Worm (Caenorhabditis elegans) whole organism, young adult: ENCODE data around the gene srd-32.

Experiments
- B0019.2 ChIP-seq: fragments of 200-800 bp; sonication (Bioruptor generic); conservative IDR thresholded peaks from 2 replicates; pipeline ENCODE4 v1.3.6; 2022; ENCODE audit warnings: missing genetic modification reagents, missing genetic modification characterization, missing compliant biosample characterization
- C06A6.2 ChIP-seq: fragments of 200-800 bp; sonication (Bioruptor generic); conservative IDR thresholded peaks from 2 replicates; pipeline ENCODE4 v1.3.6; 2022; ENCODE audit warnings: missing genetic modification characterization, missing compliant biosample characterization
- F10E7.11 ChIP-seq: sonication (generic microtip); optimal IDR thresholded peaks from 2 replicates; lab custom pipeline; 2017; ENCODE audit warnings: mild to moderate bottlenecking, missing genetic modification characterization, moderate library complexity, missing compliant biosample characterization
- F22D6.2 ChIP-seq: sonication (generic microtip); optimal IDR thresholded peaks from 2 replicates; lab custom pipeline; 2016; ENCODE audit warnings: mild to moderate bottlenecking, missing genetic modification characterization, missing compliant biosample characterization
- F37B4.10 ChIP-seq: fragments of 200-800 bp; sonication (Bioruptor generic); IDR thresholded peaks from 2 replicates; pipeline ENCODE4 v1.3.6; 2022; ENCODE audit warnings: missing genetic modification characterization, missing compliant biosample characterization
- F39B2.1 ChIP-seq: fragments of 200-800 bp; sonication (Bioruptor generic); IDR thresholded peaks from 2 replicates; pipeline ENCODE4 v1.3.6; 2022; ENCODE audit warnings: missing genetic modification reagents, missing genetic modification characterization, missing compliant biosample characterization
- F55B11.4 ChIP-seq: sonication (generic microtip); optimal IDR thresholded peaks from 2 replicates; lab custom pipeline; 2016; ENCODE audit warnings: missing compliant biosample characterization, missing genetic modification characterization, borderline replicate concordance; ENCODE audit not compliant: insufficient read depth
- K11D2.4 ChIP-seq: fragments of 200-800 bp; sonication (Bioruptor generic); IDR thresholded peaks from 2 replicates; pipeline ENCODE4 v1.3.6; 2022; ENCODE audit warnings: missing genetic modification reagents, missing genetic modification characterization, missing compliant biosample characterization
- T07F8.4 ChIP-seq: sonication (generic microtip); optimal IDR thresholded peaks from 2 replicates; lab custom pipeline; 2016; ENCODE audit warnings: mild to moderate bottlenecking, missing genetic modification characterization, moderate library complexity, missing compliant biosample characterization
- T26A5.8 ChIP-seq: sonication (generic microtip); optimal IDR thresholded peaks from 2 replicates; lab custom pipeline; 2016; ENCODE audit warnings: missing genetic modification characterization, missing compliant biosample characterization
- Y67H2A.10 ChIP-seq: fragments of 200-800 bp; sonication (Bioruptor generic); conservative IDR thresholded peaks from 2 replicates; pipeline ENCODE4 v1.3.6; 2022; ENCODE audit warnings: missing genetic modification reagents, missing genetic modification characterization, missing compliant biosample characterization
- aptf-2 ChIP-seq: fragments of 200-800 bp; sonication (Bioruptor generic); conservative IDR thresholded peaks from 2 replicates; pipeline ENCODE4 v1.3.6; 2022; ENCODE audit warnings: missing genetic modification reagents, missing genetic modification characterization, missing compliant biosample characterization
- atf-7 ChIP-seq: sonication (generic microtip); optimal IDR thresholded peaks from 2 replicates; lab custom pipeline; 2017; ENCODE audit warnings: mild to moderate bottlenecking, missing genetic modification characterization, missing compliant biosample characterization
- athp-1 ChIP-seq: sonication (generic microtip); optimal IDR thresholded peaks from 2 replicates; lab custom pipeline; 2017; ENCODE audit warnings: mild to moderate bottlenecking, missing genetic modification characterization, missing compliant biosample characterization
- attf-6 ChIP-seq: fragments of 200-800 bp; sonication (Bioruptor generic); IDR thresholded peaks from 2 replicates; pipeline ENCODE4 v1.3.6; 2022; ENCODE audit warnings: missing genetic modification reagents, missing genetic modification characterization, missing compliant biosample characterization
- bed-2 ChIP-seq: fragments of 200-800 bp; sonication (Bioruptor generic); IDR thresholded peaks from 2 replicates; pipeline ENCODE4 v1.3.6; 2022; ENCODE audit warnings: missing genetic modification reagents, missing genetic modification characterization, missing compliant biosample characterization
- ceh-58 ChIP-seq: fragments of 200-800 bp; sonication (Bioruptor generic); IDR thresholded peaks from 2 replicates; pipeline ENCODE4 v1.3.6; 2022; ENCODE audit warnings: missing genetic modification characterization, missing compliant biosample characterization
- ceh-79 ChIP-seq: sonication (generic microtip); optimal IDR thresholded peaks from 2 replicates; lab custom pipeline; 2017; ENCODE audit warnings: mild to moderate bottlenecking, missing genetic modification characterization, missing compliant biosample characterization
- ceh-91 ChIP-seq: fragments of 200-800 bp; sonication (Bioruptor generic); IDR thresholded peaks from 2 replicates; pipeline ENCODE4 v1.3.6; 2022; ENCODE audit warnings: missing genetic modification reagents, missing genetic modification characterization, missing compliant biosample characterization
- chd-7 ChIP-seq: sonication (generic microtip); optimal IDR thresholded peaks from 2 replicates; lab custom pipeline; 2016; ENCODE audit warnings: mild to moderate bottlenecking, missing genetic modification characterization, moderate library complexity, missing compliant biosample characterization
- dpff-1 ChIP-seq: sonication (generic microtip); optimal IDR thresholded peaks from 2 replicates; lab custom pipeline; 2017; ENCODE audit warnings: mild to moderate bottlenecking, missing genetic modification characterization, missing compliant biosample characterization
- dpl-1 ChIP-seq: fragments of 150-350 bp; optimal IDR thresholded peaks from 2 replicates; lab custom pipeline; 2014; ENCODE audit warnings: missing biosample characterization, missing genetic modification reagents, missing genetic modification characterization
- egl-44 ChIP-seq: fragments of 200-800 bp; sonication (Bioruptor generic); IDR thresholded peaks from 2 replicates; pipeline ENCODE4 v1.3.6; 2022; ENCODE audit warnings: missing genetic modification reagents, missing genetic modification characterization, missing compliant biosample characterization
- egrh-3 ChIP-seq: fragments of 200-800 bp; sonication (Bioruptor generic); IDR thresholded peaks from 2 replicates; pipeline ENCODE4 v1.3.6; 2022; ENCODE audit warnings: missing genetic modification reagents, missing genetic modification characterization, missing compliant biosample characterization
- ekl-4 ChIP-seq: fragments of 200-800 bp; sonication (Bioruptor generic); IDR thresholded peaks from 2 replicates; pipeline ENCODE4 v1.3.6; 2022; ENCODE audit warnings: missing genetic modification reagents, missing genetic modification characterization, missing compliant biosample characterization
- hmg-1.2 ChIP-seq: fragments of 200-800 bp; sonication (Bioruptor generic); IDR thresholded peaks from 2 replicates; pipeline ENCODE4 v1.3.6; 2022; ENCODE audit warnings: missing genetic modification reagents, missing genetic modification characterization, missing compliant biosample characterization
- hsf-1 ChIP-seq: fragments of 200-800 bp; sonication (Bioruptor generic); IDR thresholded peaks from 2 replicates; pipeline ENCODE4 v1.3.6; 2022; ENCODE audit warnings: missing genetic modification reagents, missing genetic modification characterization, missing compliant biosample characterization
- lag-1 ChIP-seq: fragments of 200-800 bp; sonication (Bioruptor generic); IDR thresholded peaks from 2 replicates; pipeline ENCODE4 v1.3.6; 2022; ENCODE audit warnings: missing genetic modification reagents, missing genetic modification characterization, missing compliant biosample characterization
- lin-35 ChIP-seq, 3 experiments: fragments of 150-350 bp in 2 of 3; sonication (generic microtip) in 1 of 3; optimal IDR thresholded peaks; 2 replicates each; lab custom pipeline; 2014 to 2018; ENCODE audit warnings: missing biosample characterization in 3 of 3, missing genetic modification characterization in 3 of 3, missing genetic modification reagents in 3 of 3
- lir-1 ChIP-seq: fragments of 200-800 bp; sonication (Bioruptor generic); conservative IDR thresholded peaks from 2 replicates; pipeline ENCODE4 v1.3.6; 2022; ENCODE audit warnings: missing genetic modification reagents, missing genetic modification characterization, missing compliant biosample characterization
- madf-3 ChIP-seq: fragments of 200-800 bp; sonication (Bioruptor generic); IDR thresholded peaks from 2 replicates; pipeline ENCODE4 v1.3.6; 2022; ENCODE audit warnings: missing genetic modification reagents, missing genetic modification characterization, missing compliant biosample characterization
- mes-4 ChIP-seq: sonication (generic microtip); optimal IDR thresholded peaks from 2 replicates; lab custom pipeline; 2016; ENCODE audit warnings: missing genotype, missing genetic modification characterization, missing compliant biosample characterization
- nfya-1 ChIP-seq: sonication (generic microtip); optimal IDR thresholded peaks from 2 replicates; lab custom pipeline; 2017; ENCODE audit warnings: antibody characterized with exemption, missing compliant biosample characterization, missing genetic modification characterization, borderline replicate concordance; ENCODE audit not compliant: insufficient read depth
- nfyb-1 ChIP-seq: fragments of 200-800 bp; sonication (Bioruptor generic); IDR thresholded peaks from 2 replicates; pipeline ENCODE4 v1.3.6; 2022; ENCODE audit warnings: missing genetic modification reagents, missing genetic modification characterization, missing compliant biosample characterization
- nhr-120 ChIP-seq: fragments of 200-800 bp; sonication (Bioruptor generic); IDR thresholded peaks from 2 replicates; pipeline ENCODE4 v1.3.6; 2022; ENCODE audit warnings: missing genetic modification characterization, missing compliant biosample characterization
- pha-4 ChIP-seq: fragments of 150-350 bp; sonication (generic microtip); optimal IDR thresholded peaks from 2 replicates; lab custom pipeline; 2014; ENCODE audit warnings: missing biosample characterization, missing genetic modification reagents, missing genetic modification characterization
- rec-8 ChIP-seq, 2 experiments: sonication (generic microtip); optimal IDR thresholded peaks; 2 replicates each; lab custom pipeline; 2016; ENCODE audit warnings: mild to moderate bottlenecking in 2 of 2, missing genetic modification characterization in 2 of 2, missing genetic modification reagents in 2 of 2, missing genotype in 2 of 2, missing biosample characterization in 1 of 2, missing compliant biosample characterization in 1 of 2, moderate library complexity in 1 of 2
- rpc-1 ChIP-seq, 2 experiments: fragments of 150-350 bp in 1 of 2; sonication (generic microtip) in 1 of 2; optimal IDR thresholded peaks; 2 replicates each; lab custom pipeline; 2014 to 2018; ENCODE audit warnings: missing biosample characterization in 1 of 2, missing genetic modification characterization in 1 of 2, missing genetic modification reagents in 1 of 2, missing genotype in 1 of 2
- sdz-38 ChIP-seq: sonication (generic microtip); optimal IDR thresholded peaks from 2 replicates; lab custom pipeline; 2016; ENCODE audit warnings: missing genotype, missing genetic modification characterization, missing compliant biosample characterization
- snpc-3.4 ChIP-seq: sonication (generic microtip); optimal IDR thresholded peaks from 2 replicates; lab custom pipeline; 2017; ENCODE audit warnings: missing genetic modification characterization, mild to moderate bottlenecking, missing compliant biosample characterization, antibody characterized with exemption, moderate library complexity, missing genotype, missing genetic modification reagents
- snpc-4 ChIP-seq, 5 experiments: fragments of 150-350 bp in 1 of 5; sonication (generic microtip) in 4 of 5; optimal IDR thresholded peaks; 2 replicates each; lab custom pipeline; 2014 to 2018; ENCODE audit warnings: missing genetic modification characterization in 5 of 5, missing biosample characterization in 3 of 5, antibody characterized with exemption in 2 of 5, mild to moderate bottlenecking in 2 of 5, missing compliant biosample characterization in 2 of 5, missing genotype in 2 of 5, moderate library complexity in 2 of 5, missing genetic modification reagents in 1 of 5
- tbx-9 ChIP-seq: sonication (generic microtip); optimal IDR thresholded peaks from 2 replicates; lab custom pipeline; 2016; ENCODE audit warnings: borderline replicate concordance, missing genetic modification characterization, inconsistent platforms, missing compliant biosample characterization
- tlf-1 ChIP-seq: fragments of 200-800 bp; sonication (Bioruptor generic); optimal IDR thresholded peaks from 2 replicates; lab custom pipeline; 2018; ENCODE audit warnings: mild to moderate bottlenecking, missing genetic modification characterization, missing compliant biosample characterization
- unc-130 ChIP-seq: sonication (generic microtip); optimal IDR thresholded peaks from 2 replicates; lab custom pipeline; 2016; ENCODE audit warnings: missing genetic modification reagents, missing genetic modification characterization, missing compliant biosample characterization
- ztf-22 ChIP-seq: fragments of 200-800 bp; sonication (Bioruptor generic); optimal IDR thresholded peaks from 2 replicates; lab custom pipeline; 2018; ENCODE audit warnings: mild to moderate bottlenecking, missing genetic modification characterization, moderate library complexity, missing compliant biosample characterization
- ztf-25 ChIP-seq: fragments of 200-800 bp; sonication (Bioruptor generic); IDR thresholded peaks from 2 replicates; pipeline ENCODE4 v1.3.6; 2022; ENCODE audit warnings: missing genetic modification reagents, missing genetic modification characterization, missing compliant biosample characterization
- ztf-26 ChIP-seq: sonication (generic microtip); optimal IDR thresholded peaks from 2 replicates; lab custom pipeline; 2017; ENCODE audit warnings: missing genetic modification characterization, missing compliant biosample characterization
- ztf-6 ChIP-seq: fragments of 200-800 bp; sonication (Bioruptor generic); IDR thresholded peaks from 2 replicates; pipeline ENCODE4 v1.3.6; 2022; ENCODE audit warnings: missing genetic modification reagents, missing genetic modification characterization, missing compliant biosample characterization

srd-32 gene

DNA sequence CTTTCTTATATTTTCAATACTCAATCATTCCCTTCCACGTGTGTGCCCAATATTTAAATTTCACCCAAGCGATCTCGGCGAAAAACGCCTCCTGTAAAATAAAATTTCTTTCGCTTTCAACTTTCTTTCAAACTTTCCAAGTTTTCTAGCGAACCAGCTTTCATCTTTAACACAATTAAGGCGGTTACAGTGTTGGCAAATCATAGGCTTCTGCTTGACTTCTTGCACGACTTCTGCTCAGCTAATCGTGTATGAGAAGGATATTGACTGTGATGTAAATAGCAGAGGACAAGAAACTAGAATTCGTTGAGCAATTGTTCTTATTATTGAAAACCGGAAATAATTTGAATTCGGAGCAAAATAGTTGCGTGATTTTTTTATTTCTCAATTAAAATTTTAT, 25.8 kb downstream of the srd-32 start (continued):
- TF ChIP-seq aptf-2 (GFP tag; lab: Robert Waterston, UW), result no peak
- no peak; the same call in 1 of the 2 replicates for TF ChIP-seq nfyb-1 (GFP tag; lab: Robert Waterston, UW)
- TF ChIP-seq F22D6.2 (tag; lab: Kevin White, UChicago), result no peak
- TF ChIP-seq nfya-1 (tag; lab: Kevin White, UChicago), result no peak
- no peak for TF ChIP-seq snpc-4 (GFP tag; optimal IDR thresholded peaks at IDR 0.05; lab: Kevin White, UChicago)
- peak in 2 of 4 experiments; percentile 6 to 31 for TF ChIP-seq snpc-4 (tag; optimal IDR thresholded peaks at IDR 0.05; lab: Kevin White, UChicago)
- no peak for TF ChIP-seq lag-1
- peak; percentile 81 for TF ChIP-seq madf-3 (GFP tag; lab: Robert Waterston, UW)
- peak; percentile 70; the same call in 1 of the 2 replicates for TF ChIP-seq attf-6 (GFP tag; lab: Robert Waterston, UW)
- TF ChIP-seq K11D2.4 (GFP tag; lab: Robert Waterston, UW), result no peak
- peak; percentile 75; the same call in 1 of the 2 replicates for TF ChIP-seq F39B2.1 (GFP tag; lab: Robert Waterston, UW)
- no peak for TF ChIP-seq egrh-3
- no peak for TF ChIP-seq egl-44 (GFP tag; lab: Robert Waterston, UW)
- TF ChIP-seq ceh-91 (GFP tag; lab: Robert Waterston, UW), result no peak
- no peak for TF ChIP-seq ceh-79 (tag; lab: Kevin White, UChicago)
- no peak for TF ChIP-seq atf-7 (tag; lab: Kevin White, UChicago)
- TF ChIP-seq ceh-58 (GFP tag; lab: Robert Waterston, UW), result 0 out of 2 replicates have a peak, but pooled peaks have one; percentile 15
- no peak for TF ChIP-seq ztf-22 (GFP tag; lab: Kevin White, UChicago)
- no peak for TF ChIP-seq F55B11.4 (tag; lab: Kevin White, UChicago)
- TF ChIP-seq mes-4 (tag; lab: Kevin White, UChicago), result no peak
- peak; percentile 77 for TF ChIP-seq hsf-1
- no peak for TF ChIP-seq F37B4.10 (GFP tag; lab: Robert Waterston, UW)
- no peak for TF ChIP-seq bed-2 (GFP tag; lab: Robert Waterston, UW)
- TF ChIP-seq chd-7 (tag; lab: Kevin White, UChicago), result no peak
- TF ChIP-seq athp-1 (tag; lab: Kevin White, UChicago), result no peak
- no peak for TF ChIP-seq lir-1
- TF ChIP-seq F10E7.11, result no peak
- TF ChIP-seq tbx-9, result no peak
- peak; percentile 51 for TF ChIP-seq snpc-3.4 (tag; lab: Kevin White, UChicago)
- TF ChIP-seq T07F8.4, result no peak
- TF ChIP-seq nhr-120 (GFP tag; lab: Robert Waterston, UW), result no peak
- TF ChIP-seq ztf-6, result no peak
- no peak for TF ChIP-seq ztf-26 (tag; lab: Kevin White, UChicago)
- no peak for TF ChIP-seq pha-4
- no peak for TF ChIP-seq dpl-1 (GFP tag; lab: Kevin White, UChicago)
- no peak for TF ChIP-seq ztf-25 (GFP tag; lab: Robert Waterston, UW)
- peak in 1 of 3 experiments; percentile 7 for TF ChIP-seq lin-35 (GFP tag; optimal IDR thresholded peaks at IDR 0.05; lab: Kevin White, UChicago)
- peak; percentile 6 for TF ChIP-seq unc-130
- TF ChIP-seq rec-8 (tag; optimal IDR thresholded peaks at IDR 0.05; lab: Kevin White, UChicago), result no peak
- no peak for TF ChIP-seq B0019.2 (GFP tag; lab: Robert Waterston, UW)
- TF ChIP-seq Y67H2A.10, result no peak
- TF ChIP-seq sdz-38 (tag; lab: Kevin White, UChicago), result no peak
- peak; percentile 73 for TF ChIP-seq ekl-4 (GFP tag; lab: Robert Waterston, UW)
- TF ChIP-seq rpc-1 (optimal IDR thresholded peaks at IDR 0.05; lab: Kevin White, UChicago), result no peak
- TF ChIP-seq rpc-1 (tag; optimal IDR thresholded peaks at IDR 0.05; lab: Kevin White, UChicago), result no peak
- TF ChIP-seq tlf-1, result peak; percentile 53
- no peak for TF ChIP-seq dpff-1 (tag; lab: Kevin White, UChicago)
- no peak for TF ChIP-seq hmg-1.2 (GFP tag; lab: Robert Waterston, UW)
- no peak for TF ChIP-seq C06A6.2
- TF ChIP-seq T26A5.8 (tag; lab: Kevin White, UChicago), result no peak
